Worm (Caenorhabditis elegans): Measurements from ENCODE around the gene F53G2.3.
A peak's percentile ranks its signal among the peaks of the same experiment; 100 is the strongest.

F53G2.3 gene

DNA sequence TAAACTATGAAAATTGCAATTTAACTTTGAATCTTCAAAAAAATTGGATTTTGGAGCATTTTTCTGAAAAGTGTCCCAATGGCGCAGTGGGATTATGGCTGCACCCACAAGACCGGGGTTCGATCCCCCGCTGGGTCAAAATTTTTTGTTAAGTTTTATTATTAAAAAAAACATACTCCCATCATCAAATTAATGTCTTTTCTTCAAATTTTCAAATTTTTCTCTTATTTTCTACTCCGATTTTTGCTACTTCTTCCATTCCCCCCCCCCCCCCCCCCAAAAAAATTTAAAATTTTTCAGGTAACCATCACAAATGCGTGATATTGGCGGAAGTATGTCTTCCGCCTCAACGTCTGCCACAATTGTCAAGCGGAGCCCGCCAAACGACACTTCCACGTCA, 37.2 kb upstream of the F53G2.3 start, which contains the start of gene vab-19:
Gene vab-19, plus strand, starts transcription at position 301 of the 400 bp plus-strand sequence.
- TF ChIP-seq T26A5.8 (tag; optimal IDR thresholded peaks at IDR 0.05) (no peak), F23B12.7 (tag; optimal IDR thresholded peaks at IDR 0.05; ENCODE audit: insufficient read depth) (no peak), snpc-3.4 (tag; optimal IDR thresholded peaks at IDR 0.05) (no peak), D2030.7 (GFP tag; IDR thresholded peaks at IDR 0.05) (no peak), zim-3 (tag; optimal IDR thresholded peaks at IDR 0.05) (no peak), chd-7 (tag; optimal IDR thresholded peaks at IDR 0.05) (no peak), pbrm-1 (GFP tag; IDR thresholded peaks at IDR 0.05) (no peak)

ce11 chrII:2445164-2445563, 35.0 kb upstream of the F53G2.3 start:
- TF ChIP-seq zfh-2 (GFP tag; conservative IDR thresholded peaks at IDR 0.05): peak; percentile 55; the same call in 1 of the 2 replicates
- no peak for TF ChIP-seq atf-7 (tag; optimal IDR thresholded peaks at IDR 0.05)

- no peak for TF ChIP-seq nhr-120 (GFP tag; IDR thresholded peaks at IDR 0.05)
- no peak for TF ChIP-seq ztf-25 (GFP tag; IDR thresholded peaks at IDR 0.05)
- no peak for TF ChIP-seq madf-6 (GFP tag; IDR thresholded peaks at IDR 0.05)
- no peak for TF ChIP-seq T07F8.4 (tag; optimal IDR thresholded peaks at IDR 0.05)
- no peak for TF ChIP-seq lsy-27 (tag; optimal IDR thresholded peaks at IDR 0.05; ENCODE audit: borderline replicate concordance, insufficient read depth)
- no peak for TF ChIP-seq Y53G8AR.9 (GFP tag; conservative IDR thresholded peaks at IDR 0.05)
- no peak for TF ChIP-seq Y53F4B.3 (GFP tag; IDR thresholded peaks at IDR 0.05)
- no peak for TF ChIP-seq dpff-1 (tag; optimal IDR thresholded peaks at IDR 0.05)
- TF ChIP-seq rpc-1 (optimal IDR thresholded peaks at IDR 0.05): no peak
- no peak for TF ChIP-seq rpc-1 (tag; optimal IDR thresholded peaks at IDR 0.05)
- no peak for TF ChIP-seq F23B12.7 (tag; optimal IDR thresholded peaks at IDR 0.05; ENCODE audit: insufficient read depth)
- no peak for TF ChIP-seq nfya-2 (GFP tag; IDR thresholded peaks at IDR 0.05)
- TF ChIP-seq rcor-1 (GFP tag; IDR thresholded peaks at IDR 0.05): no peak
- TF ChIP-seq tbp1 (GFP tag; optimal IDR thresholded peaks at IDR 0.05): no peak
- no peak for TF ChIP-seq F33H1.4 (GFP tag; IDR thresholded peaks at IDR 0.05)
- TF ChIP-seq hsf-1 (GFP tag; IDR thresholded peaks at IDR 0.05): no peak
- no peak for TF ChIP-seq F55B11.4 (tag; optimal IDR thresholded peaks at IDR 0.05; ENCODE audit: borderline replicate concordance, insufficient read depth)
- no peak for TF ChIP-seq ama-1 (optimal IDR thresholded peaks at IDR 0.05)
- no peak for TF ChIP-seq ama-1 (GFP tag; optimal IDR thresholded peaks at IDR 0.05)
These were observed 33.5 kb upstream of the F53G2.3 start for ce11 chrII:2446727-2447126.

ce11 chrII:2450990-2451389, 29.2 kb upstream of the F53G2.3 start:
- TF ChIP-seq F10E7.11 (tag; optimal IDR thresholded peaks at IDR 0.05): no peak
- no peak for TF ChIP-seq ets-4 (GFP tag; optimal IDR thresholded peaks at IDR 0.05)
- TF ChIP-seq cebp-1 (GFP tag; IDR thresholded peaks at IDR 0.05): peak; percentile 79
- TF ChIP-seq cebp-1 (tag; optimal IDR thresholded peaks at IDR 0.05): peak; percentile 59
- peak; percentile 78; the same call in 1 of the 2 replicates for TF ChIP-seq lir-1 (GFP tag; conservative IDR thresholded peaks at IDR 0.05)
- peak; percentile 95 for TF ChIP-seq lin-54 (GFP tag; optimal IDR thresholded peaks at IDR 0.05)
- TF ChIP-seq hmg-1.2 (GFP tag; IDR thresholded peaks at IDR 0.05): peak; percentile 68
- TF ChIP-seq ceh-100 (GFP tag; IDR thresholded peaks at IDR 0.05): peak; percentile 70
- TF ChIP-seq ztf-6 (GFP tag; IDR thresholded peaks at IDR 0.05): peak; percentile 84; the same call in 1 of the 2 replicates
- peak; percentile 26 to 61 (median 53) for TF ChIP-seq lin-35 (GFP tag; optimal IDR thresholded peaks at IDR 0.05)
- peak; percentile 82 for TF ChIP-seq attf-6 (GFP tag; IDR thresholded peaks at IDR 0.05)
- TF ChIP-seq unc-62 (GFP tag; optimal IDR thresholded peaks at IDR 0.05): no peak
- no peak for TF ChIP-seq nfya-1 (tag; optimal IDR thresholded peaks at IDR 0.05; ENCODE audit: borderline replicate concordance, insufficient read depth)
- TF ChIP-seq rpc-1 (optimal IDR thresholded peaks at IDR 0.05): no peak
- no peak for TF ChIP-seq rpc-1 (tag; optimal IDR thresholded peaks at IDR 0.05)
- TF ChIP-seq nhr-179 (tag; optimal IDR thresholded peaks at IDR 0.05): no peak
- TF ChIP-seq akir-1 (GFP tag; optimal IDR thresholded peaks at IDR 0.05): no peak
- 0 out of 2 replicates have a peak, but pooled peaks have one; percentile 39 for TF ChIP-seq ceh-40 (GFP tag; IDR thresholded peaks at IDR 0.05)
- no peak for TF ChIP-seq mxl-1 (tag; optimal IDR thresholded peaks at IDR 0.05)
- TF ChIP-seq F49E8.2 (tag; optimal IDR thresholded peaks at IDR 0.05; ENCODE audit: insufficient read depth): peak; percentile 37
- TF ChIP-seq attf-5 (GFP tag; optimal IDR thresholded peaks at IDR 0.05): peak; percentile 51
- no peak for TF ChIP-seq T26A5.8 (tag; optimal IDR thresholded peaks at IDR 0.05)
